Worm (Caenorhabditis elegans) whole organism, mixed stage, embryonic: ENCODE data around the gene F38B6.6.

ENCODE experiments used
- ceh-39 ChIP-seq: fragments of 150-350 bp; optimal IDR thresholded peaks from 2 replicates; lab custom pipeline; 2014; ENCODE audit warnings: missing biosample characterization, missing genetic modification characterization
- cnd-1 ChIP-seq: fragments of 200-800 bp; sonication (Bioruptor generic); optimal IDR thresholded peaks from 2 replicates; lab custom pipeline; 2018; ENCODE audit warnings: mild to moderate bottlenecking, missing genetic modification characterization, missing compliant biosample characterization
- drap-1 ChIP-seq: fragments of 200-800 bp; sonication (Bioruptor generic); optimal IDR thresholded peaks from 3 replicates; lab custom pipeline; 2018; ENCODE audit warnings: mild to moderate bottlenecking, missing genetic modification characterization, missing compliant biosample characterization
- elt-1 ChIP-seq: sonication (generic microtip); optimal IDR thresholded peaks from 2 replicates; lab custom pipeline; 2017; ENCODE audit warnings: missing genetic modification characterization, mild to moderate bottlenecking, missing compliant biosample characterization, antibody characterized with exemption, moderate library complexity, borderline replicate concordance; ENCODE audit not compliant: insufficient read depth
- lin-13 ChIP-seq: fragments of 150-350 bp; optimal IDR thresholded peaks from 2 replicates; lab custom pipeline; 2014; ENCODE audit warnings: missing biosample characterization, missing genetic modification characterization
- nhr-12 ChIP-seq: fragments of 150-350 bp; optimal IDR thresholded peaks from 2 replicates; lab custom pipeline; 2014; ENCODE audit warnings: missing biosample characterization, missing genetic modification characterization
- nhr-2 ChIP-seq: fragments of 150-350 bp; optimal IDR thresholded peaks from 2 replicates; lab custom pipeline; 2014; ENCODE audit warnings: missing biosample characterization, missing genetic modification characterization
- nhr-76 ChIP-seq: sonication (generic microtip); optimal IDR thresholded peaks from 2 replicates; lab custom pipeline; 2017; ENCODE audit warnings: missing biosample characterization, missing genetic modification characterization
- sptf-1 ChIP-seq: sonication (generic microtip); optimal IDR thresholded peaks from 2 replicates; lab custom pipeline; 2017; ENCODE audit warnings: mild to moderate bottlenecking, missing genetic modification characterization, moderate library complexity, missing compliant biosample characterization
- unc-39 ChIP-seq: fragments of 150-350 bp; optimal IDR thresholded peaks from 2 replicates; lab custom pipeline; 2014; ENCODE audit warnings: missing biosample characterization, missing genetic modification characterization
- ztf-11 ChIP-seq: fragments of 150-350 bp; optimal IDR thresholded peaks from 2 replicates; lab custom pipeline; 2014; ENCODE audit warnings: missing biosample characterization, missing genetic modification characterization

- TF ChIP-seq cnd-1 (tag; lab: Kevin White, UChicago) (no peak), ztf-11 (tag; lab: Kevin White, UChicago) (no peak), elt-1 (no peak), ceh-39 (tag; lab: Kevin White, UChicago) (no peak), lin-13 (no peak), sptf-1 (tag; lab: Kevin White, UChicago) (no peak), nhr-2 (tag; lab: Kevin White, UChicago) (no peak), nhr-12 (no peak), nhr-76 (tag; lab: Kevin White, UChicago) (no peak), drap-1 (GFP tag; lab: Kevin White, UChicago) (no peak), unc-39 (tag; lab: Kevin White, UChicago) (no peak)
Measured at ce11 chrX:6674333-6674919, 15.5 kb downstream of the F38B6.6 start, which contains the start of gene F38B6.4.
